Worm (Caenorhabditis elegans): Measurements from ENCODE around the gene C44C11.6.

ce11 chrII:12385815-12386214, 41.2 kb downstream of the C44C11.6 start:
- no peak for TF ChIP-seq fkh-10 (GFP tag; optimal IDR thresholded peaks at IDR 0.05)
- no peak for TF ChIP-seq pqm-1 (tag; optimal IDR thresholded peaks at IDR 0.05)
- TF ChIP-seq ztf-16 (tag; optimal IDR thresholded peaks at IDR 0.05), result no peak
- no peak for TF ChIP-seq ama-1 (optimal IDR thresholded peaks at IDR 0.05)
- no peak for TF ChIP-seq hlh-8 (tag; optimal IDR thresholded peaks at IDR 0.05)
- TF ChIP-seq pha-4 (tag; optimal IDR thresholded peaks at IDR 0.05), result no peak
- TF ChIP-seq ceh-31 (tag; optimal IDR thresholded peaks at IDR 0.05), result no peak
- no peak for TF ChIP-seq ceh-6 (GFP tag; optimal IDR thresholded peaks at IDR 0.05)
- TF ChIP-seq elt-4 (tag; optimal IDR thresholded peaks at IDR 0.05), result no peak
- TF ChIP-seq ttx-3 (tag; optimal IDR thresholded peaks at IDR 0.05), result no peak

Data from whole organism, late embryonic.